Fruit fly (Drosophila melanogaster) whole organism, wandering third instar larva: ENCODE results near the gene CG14015.

Experiments
- CG32264 ChIP-seq: fragments of 200-800 bp; sonication (Bioruptor generic); optimal IDR thresholded peaks from 2 replicates; lab custom pipeline; 2016; ENCODE audit warnings: missing biosample characterization, missing genetic modification characterization
- CG9705 ChIP-seq: fragments of 200-800 bp; sonication (Bioruptor generic); optimal IDR thresholded peaks from 2 replicates; lab custom pipeline; 2018; ENCODE audit warnings: missing biosample characterization, mild to moderate bottlenecking, missing genetic modification characterization
- CrebA ChIP-seq: fragments of 200-800 bp; sonication (Bioruptor generic); optimal IDR thresholded peaks from 2 replicates; lab custom pipeline; 2016; ENCODE audit warnings: missing biosample characterization, mild to moderate bottlenecking, missing genetic modification characterization, borderline replicate concordance
- Dfd ChIP-seq: fragments of >200 bp; optimal IDR thresholded peaks from 2 replicates; lab custom pipeline; 2017; ENCODE audit warnings: missing biosample characterization, missing genetic modification characterization
- Dif ChIP-seq: fragments of 200-275, 200-300 bp; sonication (Bioruptor generic); optimal IDR thresholded peaks from 2 replicates; lab custom pipeline; 2018; ENCODE audit warnings: missing biosample characterization, missing genetic modification characterization; ENCODE audit not compliant: partially characterized antibody
- HLH106 ChIP-seq: fragments of 200-800 bp; optimal IDR thresholded peaks from 3 replicates; lab custom pipeline; 2019; ENCODE audit warnings: missing biosample characterization, mild to moderate bottlenecking, missing genetic modification characterization, moderate library complexity
- Hnf4 ChIP-seq: fragments of 200-800 bp; sonication (Bioruptor generic); optimal IDR thresholded peaks from 2 replicates; lab custom pipeline; 2016; ENCODE audit warnings: missing biosample characterization, mild to moderate bottlenecking, missing genetic modification characterization
- Hr78 ChIP-seq: fragments of >200 bp; optimal IDR thresholded peaks from 2 replicates; lab custom pipeline; 2017; ENCODE audit warnings: missing biosample characterization, missing genetic modification characterization
- Jra ChIP-seq: sonication (Bioruptor generic); optimal IDR thresholded peaks from 2 replicates; lab custom pipeline; 2016; ENCODE audit warnings: missing biosample characterization, missing genetic modification characterization
- Mio ChIP-seq: sonication (Bioruptor generic); optimal IDR thresholded peaks from 2 replicates; lab custom pipeline; 2016; ENCODE audit warnings: missing biosample characterization, missing genetic modification characterization
- Myc ChIP-seq: fragments of >200 bp; optimal IDR thresholded peaks from 2 replicates; lab custom pipeline; 2017
- N ChIP-seq: fragments of >200 bp; optimal IDR thresholded peaks from 2 replicates; lab custom pipeline; 2018; ENCODE audit warnings: missing biosample characterization, missing external identifiers, missing genetic modification characterization
- OdsH ChIP-seq: fragments of 200-800 bp; sonication (Bioruptor generic); optimal IDR thresholded peaks from 2 replicates; lab custom pipeline; 2016; ENCODE audit warnings: missing biosample characterization, mild to moderate bottlenecking, missing genetic modification characterization
- Sp1 ChIP-seq: fragments of 200-800 bp; sonication (Bioruptor generic); optimal IDR thresholded peaks from 3 replicates; lab custom pipeline; 2019; ENCODE audit warnings: missing biosample characterization, mild to moderate bottlenecking, missing genetic modification characterization, moderate library complexity
- Vsx2 ChIP-seq: fragments of 200-300, 225-300 bp; sonication (Bioruptor generic); optimal IDR thresholded peaks from 2 replicates; lab custom pipeline; 2018; ENCODE audit warnings: missing biosample characterization, missing genetic modification characterization; ENCODE audit not compliant: partially characterized antibody
- br ChIP-seq: fragments of 200-800 bp; sonication (Bioruptor generic); optimal IDR thresholded peaks from 2 replicates; lab custom pipeline; 2016; ENCODE audit warnings: missing biosample characterization, missing genetic modification characterization
- dl ChIP-seq, 2 experiments: fragments of 175-275, 200-275 bp in 1 of 2; fragments of 200-275 bp in 1 of 2; sonication (Bioruptor generic); optimal IDR thresholded peaks; lab custom pipeline; 2018; ENCODE audit warnings: mild to moderate bottlenecking in 2 of 2, missing biosample characterization in 2 of 2, missing genetic modification characterization in 2 of 2, moderate library complexity in 2 of 2; ENCODE audit not compliant: partially characterized antibody in 2 of 2, insufficient read depth in 1 of 2
- dmrt93B ChIP-seq: fragments of 200-800 bp; sonication (Bioruptor generic); optimal IDR thresholded peaks from 2 replicates; lab custom pipeline; 2018; ENCODE audit warnings: missing biosample characterization, mild to moderate bottlenecking, missing genetic modification characterization
- dsf ChIP-seq: sonication (Bioruptor generic); optimal IDR thresholded peaks from 2 replicates; lab custom pipeline; 2016; ENCODE audit warnings: missing biosample characterization, missing genetic modification characterization, borderline replicate concordance
- ey ChIP-seq: fragments of 200-800 bp; sonication (Bioruptor generic); optimal IDR thresholded peaks from 2 replicates; lab custom pipeline; 2016; ENCODE audit warnings: missing biosample characterization, missing genetic modification characterization
- foxo ChIP-seq, 2 experiments: fragments of 200-800 bp; sonication (Bioruptor generic); optimal IDR thresholded peaks; 2 replicates in 1 of 2; 3 replicates in 1 of 2; lab custom pipeline; 2016 to 2017; ENCODE audit warnings: missing biosample characterization in 2 of 2, missing genetic modification characterization in 2 of 2
- fru ChIP-seq: fragments of 200-800 bp; sonication (Bioruptor generic); optimal IDR thresholded peaks from 3 replicates; lab custom pipeline; 2016; ENCODE audit warnings: missing biosample characterization, mild to moderate bottlenecking, missing genetic modification characterization
- h ChIP-seq: fragments of 200-800 bp; sonication (Bioruptor generic); optimal IDR thresholded peaks from 3 replicates; lab custom pipeline; 2016; ENCODE audit warnings: missing biosample characterization, mild to moderate bottlenecking, missing genetic modification characterization
- jim ChIP-seq: fragments of 175-275, 200-325 bp; sonication (Bioruptor generic); optimal IDR thresholded peaks from 2 replicates; lab custom pipeline; 2016; ENCODE audit warnings: missing biosample characterization, mild to moderate bottlenecking, missing genetic modification characterization
- lola ChIP-seq: fragments of >200 bp; optimal IDR thresholded peaks from 2 replicates; lab custom pipeline; 2017; ENCODE audit warnings: missing biosample characterization, missing genetic modification characterization
- pan ChIP-seq: fragments of >200 bp; optimal IDR thresholded peaks from 2 replicates; lab custom pipeline; 2017
- psq ChIP-seq: fragments of 200-800 bp; sonication (Bioruptor generic); optimal IDR thresholded peaks from 3 replicates; lab custom pipeline; 2017; ENCODE audit warnings: missing biosample characterization, mild to moderate bottlenecking, missing genetic modification characterization, moderate library complexity
- rgr ChIP-seq: fragments of 200-800 bp; sonication (Bioruptor generic); optimal IDR thresholded peaks from 3 replicates; lab custom pipeline; 2016; ENCODE audit warnings: missing biosample characterization, mild to moderate bottlenecking, missing genetic modification characterization
- sage ChIP-seq: fragments of 200-800 bp; sonication (Bioruptor generic); optimal IDR thresholded peaks from 2 replicates; lab custom pipeline; 2016; ENCODE audit warnings: missing biosample characterization, mild to moderate bottlenecking, missing genetic modification characterization
- sv ChIP-seq: fragments of 200-800 bp; sonication (Bioruptor generic); optimal IDR thresholded peaks from 3 replicates; lab custom pipeline; 2016; ENCODE audit warnings: missing biosample characterization, missing genetic modification characterization
- usp ChIP-seq: fragments of >200 bp; optimal IDR thresholded peaks from 2 replicates; lab custom pipeline; 2017; ENCODE audit warnings: missing biosample characterization, missing genetic modification characterization
- woc ChIP-seq: sonication (Bioruptor generic); optimal IDR thresholded peaks from 2 replicates; lab custom pipeline; 2016; ENCODE audit warnings: missing biosample characterization, mild to moderate bottlenecking, missing genetic modification characterization

The CG14015 gene

dm6 chr2L:5499458-5499857 lies 39.5 kb downstream of the CG14015 start:
- TF ChIP-seq Vsx2 = no peak
- TF ChIP-seq lola (GFP tag; lab: Kevin White, UChicago) = no peak
- TF ChIP-seq CG32264 (GFP tag; lab: Kevin White, UChicago) = no peak
- no peak for TF ChIP-seq br (GFP tag; lab: Kevin White, UChicago)
- TF ChIP-seq dmrt93B (GFP tag; lab: Kevin White, UChicago) = no peak
- TF ChIP-seq Mio (GFP tag; lab: Kevin White, UChicago) = no peak
- TF ChIP-seq rgr = no peak
- TF ChIP-seq CrebA (GFP tag; lab: Kevin White, UChicago) = no peak
- TF ChIP-seq Myc (lab: Kevin White, UChicago) = no peak
- no peak for TF ChIP-seq pan (lab: Kevin White, UChicago)
- TF ChIP-seq woc (GFP tag; lab: Kevin White, UChicago) = no peak
- no peak for TF ChIP-seq N (GFP tag; lab: Kevin White, UChicago)
- no peak for TF ChIP-seq dsf (GFP tag; lab: Kevin White, UChicago)
- no peak for TF ChIP-seq sv (GFP tag; lab: Kevin White, UChicago)
- TF ChIP-seq fru (GFP tag; lab: Kevin White, UChicago) = no peak
- TF ChIP-seq sage (GFP tag; lab: Kevin White, UChicago) = no peak
- TF ChIP-seq usp = no peak
- TF ChIP-seq Dfd (GFP tag; lab: Kevin White, UChicago) = no peak
- no peak for TF ChIP-seq Hr78 (GFP tag; lab: Kevin White, UChicago)
- no peak for TF ChIP-seq Jra (GFP tag; lab: Kevin White, UChicago)

DNA sequence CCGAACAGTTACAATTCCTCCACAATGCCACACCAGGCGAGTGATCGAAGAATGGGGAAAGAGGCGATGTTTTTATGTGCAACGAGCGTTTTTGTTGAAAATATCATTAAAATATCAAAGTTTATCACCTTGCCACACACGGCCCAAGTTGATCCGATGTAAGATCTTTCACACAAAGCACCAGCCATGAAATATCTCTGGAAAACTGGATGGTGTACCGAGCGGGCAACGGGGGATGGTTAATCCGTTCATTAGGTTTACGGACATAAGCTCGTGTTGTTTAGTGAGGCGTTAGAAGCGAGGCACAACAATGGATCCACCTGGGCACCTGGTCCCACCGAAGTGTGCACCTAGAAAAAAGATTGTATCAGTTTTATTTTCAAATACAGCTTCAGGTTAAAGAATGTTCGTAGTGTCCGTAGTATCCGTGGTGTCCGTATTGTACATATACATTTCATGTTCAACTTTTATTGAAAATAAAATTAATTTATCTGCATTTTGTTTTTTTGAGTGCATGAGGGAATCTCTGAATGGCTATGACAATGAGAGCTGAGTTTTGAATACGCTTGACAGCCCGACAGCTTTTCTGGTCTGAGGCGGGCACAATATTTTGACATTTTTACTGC lies 42.4 kb downstream of the CG14015 start:
- TF ChIP-seq rgr (peak; percentile 13), h (peak; percentile 15), br (GFP tag; lab: Kevin White, UChicago) (no peak), dl (GFP tag; optimal IDR thresholded peaks at IDR 0.05; lab: Kevin White, UChicago; ENCODE audit: insufficient read depth in 1 of 2, partially characterized antibody in 2 of 2) (no peak), CG32264 (GFP tag; lab: Kevin White, UChicago) (no peak), Vsx2 (no peak), foxo (GFP tag; optimal IDR thresholded peaks at IDR 0.05; lab: Kevin White, UChicago) (no peak), sv (GFP tag; lab: Kevin White, UChicago) (peak; percentile 5), HLH106 (tag; lab: Kevin White, UChicago) (no peak), ey (GFP tag; lab: Kevin White, UChicago) (no peak)

- TF ChIP-seq Dif (GFP tag; lab: Kevin White, UChicago) (no peak), Hr78 (GFP tag; lab: Kevin White, UChicago) (no peak), OdsH (GFP tag; lab: Kevin White, UChicago) (no peak), pan (lab: Kevin White, UChicago) (no peak), Myc (lab: Kevin White, UChicago) (no peak), psq (GFP tag; lab: Kevin White, UChicago) (no peak), CG9705 (no peak), fru (GFP tag; lab: Kevin White, UChicago) (no peak), HLH106 (tag; lab: Kevin White, UChicago) (no peak), ey (GFP tag; lab: Kevin White, UChicago) (no peak), dl (GFP tag; optimal IDR thresholded peaks at IDR 0.05; lab: Kevin White, UChicago; ENCODE audit: insufficient read depth in 1 of 2, partially characterized antibody in 2 of 2) (no peak), lola (GFP tag; lab: Kevin White, UChicago) (no peak), dmrt93B (GFP tag; lab: Kevin White, UChicago) (no peak), Vsx2 (no peak), Hnf4 (no peak), Sp1 (GFP tag; lab: Kevin White, UChicago) (no peak)
Observed at dm6 chr2L:5494808-5495356, 44.1 kb downstream of the CG14015 start.

DNA sequence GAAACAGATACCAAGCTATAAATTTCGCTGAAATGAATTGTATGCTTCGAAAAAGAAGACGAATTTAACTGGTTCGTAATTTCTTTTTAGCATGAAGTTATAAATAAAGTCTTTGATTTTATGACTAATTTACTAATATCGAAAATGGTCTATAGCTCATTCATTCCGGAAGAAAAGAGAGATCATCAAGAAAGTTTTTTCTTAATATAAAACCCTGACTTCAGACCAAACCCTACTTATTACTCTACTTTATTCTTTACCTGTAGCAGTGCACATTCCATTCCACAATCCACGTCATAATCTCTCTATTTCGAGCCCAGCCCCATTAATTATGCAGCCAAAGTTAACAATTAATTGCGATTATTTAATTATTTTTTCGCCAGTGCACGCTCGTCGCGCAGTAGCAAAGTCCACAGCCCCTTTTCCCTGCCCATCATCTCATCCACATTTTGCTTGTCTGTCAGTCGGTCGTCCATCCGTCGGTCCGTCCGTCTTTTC lies 45.0 kb downstream of the CG14015 start:
- TF ChIP-seq jim (GFP tag; lab: Kevin White, UChicago) (no peak), usp (no peak), Sp1 (GFP tag; lab: Kevin White, UChicago) (no peak), Vsx2 (no peak), woc (GFP tag; lab: Kevin White, UChicago) (no peak), pan (lab: Kevin White, UChicago) (no peak)
